Fruit fly (Drosophila melanogaster) whole organism, embryonic: ENCODE data around the gene CG1233.

ENCODE experiments used
- Bdp1 ChIP-seq: fragments of 200-800 bp; sonication (Bioruptor generic); optimal IDR thresholded peaks from 3 replicates; lab custom pipeline; 2016; ENCODE audit warnings: missing biosample characterization, missing genetic modification characterization
- Bgb ChIP-seq: fragments of 200-800 bp; sonication (Bioruptor generic); IDR thresholded peaks from 2 replicates; pipeline ENCODE4 v1.3.6; 2022; ENCODE audit warnings: missing biosample characterization, missing genetic modification characterization; ENCODE audit not compliant: partially characterized antibody
- BtbVII ChIP-seq: fragments of 200-800 bp; sonication (Bioruptor generic); optimal IDR thresholded peaks from 3 replicates; lab custom pipeline; 2017; ENCODE audit warnings: missing biosample characterization, mild to moderate bottlenecking, missing genetic modification characterization
- CG11247 ChIP-seq: fragments of 200-800 bp; sonication (Bioruptor generic); IDR thresholded peaks from 2 replicates; pipeline ENCODE4 v1.3.6; 2022; ENCODE audit warnings: missing biosample characterization, missing genetic modification characterization
- CG11456 ChIP-seq: fragments of 200-800 bp; sonication (Bioruptor generic); IDR thresholded peaks from 3 replicates; pipeline ENCODE4 v1.3.6; 2022; ENCODE audit warnings: missing biosample characterization, missing genetic modification characterization
- CG11504 ChIP-seq: fragments of 200-800 bp; sonication (Bioruptor generic); optimal IDR thresholded peaks from 3 replicates; lab custom pipeline; 2019; ENCODE audit warnings: missing biosample characterization, mild to moderate bottlenecking, missing genetic modification characterization, moderate library complexity
- CG11695 ChIP-seq: fragments of 200-800 bp; sonication (Bioruptor generic); IDR thresholded peaks from 3 replicates; pipeline ENCODE4 v1.3.6; 2022; ENCODE audit warnings: missing biosample characterization, missing genetic modification characterization
- CG12071 ChIP-seq: fragments of 200-800 bp; sonication (Bioruptor generic); optimal IDR thresholded peaks from 3 replicates; lab custom pipeline; 2018; ENCODE audit warnings: missing biosample characterization, mild to moderate bottlenecking, missing genetic modification characterization
- CG12659 ChIP-seq: fragments of 200-800 bp; sonication (Bioruptor generic); optimal IDR thresholded peaks from 3 replicates; lab custom pipeline; 2017; ENCODE audit warnings: mild to moderate bottlenecking, missing biosample characterization, missing genetic modification reagents, missing genetic modification characterization
- CG14014 ChIP-seq: fragments of 200-800 bp; sonication (Bioruptor generic); IDR thresholded peaks from 2 replicates; pipeline ENCODE4 v1.3.6; 2022; ENCODE audit warnings: missing biosample characterization, missing genetic modification characterization
- CG14710 ChIP-seq: fragments of 200-800 bp; sonication (Bioruptor generic); optimal IDR thresholded peaks from 3 replicates; lab custom pipeline; 2019; ENCODE audit warnings: missing biosample characterization, mild to moderate bottlenecking, missing genetic modification characterization, moderate library complexity
- CG15479 ChIP-seq: fragments of 200-800 bp; sonication (Bioruptor generic); optimal IDR thresholded peaks from 3 replicates; lab custom pipeline; 2019; ENCODE audit warnings: missing biosample characterization, mild to moderate bottlenecking, missing genetic modification characterization, moderate library complexity
- CG15514 ChIP-seq: fragments of 200-800 bp; sonication (Bioruptor generic); optimal IDR thresholded peaks from 3 replicates; lab custom pipeline; 2017; ENCODE audit warnings: missing biosample characterization, missing genetic modification characterization, mild to moderate bottlenecking, moderate library complexity, missing genetic modification reagents
- CG16813 ChIP-seq: fragments of 200-800 bp; sonication (Bioruptor generic); IDR thresholded peaks from 3 replicates; pipeline ENCODE4 v1.3.6; 2022; ENCODE audit warnings: missing biosample characterization, missing genetic modification characterization; ENCODE audit not compliant: partially characterized antibody
- CG18476 ChIP-seq: fragments of 200-800 bp; sonication (Bioruptor generic); optimal IDR thresholded peaks from 2 replicates; lab custom pipeline; 2016; ENCODE audit warnings: missing biosample characterization, mild to moderate bottlenecking, missing genetic modification characterization
- CG18619 ChIP-seq: fragments of 200-800 bp; sonication (Bioruptor generic); optimal IDR thresholded peaks from 3 replicates; lab custom pipeline; 2017; ENCODE audit warnings: missing biosample characterization, mild to moderate bottlenecking, missing genetic modification characterization
- CG2120 ChIP-seq: fragments of 200-800 bp; sonication (Bioruptor generic); optimal IDR thresholded peaks from 3 replicates; lab custom pipeline; 2016; ENCODE audit warnings: missing biosample characterization, missing genetic modification characterization
- CG31224 ChIP-seq: fragments of 200-800 bp; sonication (Bioruptor generic); IDR thresholded peaks from 2 replicates; pipeline ENCODE4 v1.3.6; 2022; ENCODE audit warnings: missing biosample characterization, missing genetic modification characterization
- CG6654 ChIP-seq: fragments of 200-800 bp; sonication (Bioruptor generic); optimal IDR thresholded peaks from 2 replicates; lab custom pipeline; 2017; ENCODE audit warnings: missing biosample characterization, mild to moderate bottlenecking, missing genetic modification characterization
- CoRest ChIP-seq: fragments of 200-800 bp; sonication (Bioruptor generic); optimal IDR thresholded peaks from 3 replicates; lab custom pipeline; 2018; ENCODE audit warnings: missing biosample characterization, mild to moderate bottlenecking, missing genetic modification characterization, moderate library complexity
- Doc3 ChIP-seq: fragments of 200-800 bp; sonication (Bioruptor generic); IDR thresholded peaks from 3 replicates; pipeline ENCODE4 v1.3.6; 2022; ENCODE audit warnings: missing biosample characterization, missing genetic modification characterization; ENCODE audit not compliant: partially characterized antibody
- Ets65A ChIP-seq: fragments of 200-800 bp; sonication (Bioruptor generic); peaks from one replicate; lab custom pipeline; 2016; ENCODE audit warnings: missing biosample characterization, missing genetic modification characterization
- Ets97D ChIP-seq: fragments of 200-800 bp; sonication (Bioruptor generic); optimal IDR thresholded peaks from 3 replicates; lab custom pipeline; 2016; ENCODE audit warnings: missing biosample characterization, missing genetic modification characterization
- Gsc ChIP-seq: fragments of 200-800 bp; sonication (Bioruptor generic); IDR thresholded peaks from 2 replicates; pipeline ENCODE4 v1.3.6; 2022; ENCODE audit warnings: missing biosample characterization, missing genetic modification characterization
- HmgZ ChIP-seq: fragments of 200-800 bp; sonication (Bioruptor generic); optimal IDR thresholded peaks from 2 replicates; lab custom pipeline; 2018; ENCODE audit warnings: missing biosample characterization, mild to moderate bottlenecking, missing genetic modification characterization
- Hmr ChIP-seq: fragments of 200-800 bp; sonication (Bioruptor generic); optimal IDR thresholded peaks from 3 replicates; lab custom pipeline; 2017; ENCODE audit warnings: mild to moderate bottlenecking, missing biosample characterization, missing genetic modification reagents, missing genetic modification characterization
- Hmx ChIP-seq: fragments of 200-800 bp; sonication (Bioruptor generic); optimal IDR thresholded peaks from 2 replicates; lab custom pipeline; 2016; ENCODE audit warnings: missing biosample characterization, missing genetic modification characterization
- MBD-R2 ChIP-seq: fragments of 200-800 bp; sonication (Bioruptor generic); IDR thresholded peaks from 2 replicates; pipeline ENCODE4 v1.3.6; 2022; ENCODE audit warnings: missing biosample characterization, missing genetic modification characterization
- Myb ChIP-seq: fragments of 200-800 bp; sonication (Bioruptor generic); optimal IDR thresholded peaks from 2 replicates; lab custom pipeline; 2016; ENCODE audit warnings: missing biosample characterization, missing genetic modification characterization
- PHDP ChIP-seq: fragments of 200-800 bp; sonication (Bioruptor generic); optimal IDR thresholded peaks from 3 replicates; lab custom pipeline; 2018; ENCODE audit warnings: missing biosample characterization, mild to moderate bottlenecking, missing genetic modification characterization, moderate library complexity
- aop ChIP-seq: fragments of 200-800 bp; sonication (Bioruptor generic); IDR thresholded peaks from 2 replicates; pipeline ENCODE4 v1.3.6; 2022; ENCODE audit warnings: missing biosample characterization, missing genetic modification characterization
- ara ChIP-seq: fragments of 200-800 bp; sonication (Bioruptor generic); IDR thresholded peaks from 2 replicates; pipeline ENCODE4 v1.3.6; 2022; ENCODE audit warnings: missing biosample characterization, missing genetic modification characterization
- ato ChIP-seq: fragments of 200-800 bp; sonication (Bioruptor generic); IDR thresholded peaks from 2 replicates; pipeline ENCODE4 v1.3.6; 2022; ENCODE audit warnings: missing biosample characterization, missing genetic modification characterization; ENCODE audit not compliant: partially characterized antibody
- cwo ChIP-seq: fragments of 200-800 bp; sonication (Bioruptor generic); optimal IDR thresholded peaks from 3 replicates; lab custom pipeline; 2017; ENCODE audit warnings: missing biosample characterization, missing genetic modification characterization, mild to moderate bottlenecking, moderate library complexity, missing genetic modification reagents
- dysf ChIP-seq: fragments of 200-800 bp; sonication (Bioruptor generic); IDR thresholded peaks from 3 replicates; pipeline ENCODE4 v1.3.6; 2022; ENCODE audit warnings: missing biosample characterization, missing genetic modification characterization
- en ChIP-seq: fragments of 200-800 bp; sonication (Bioruptor generic); optimal IDR thresholded peaks from 2 replicates; lab custom pipeline; 2016; ENCODE audit warnings: missing biosample characterization, missing genetic modification characterization
- gfzf ChIP-seq: fragments of 200-800 bp; sonication (Bioruptor generic); optimal IDR thresholded peaks from 2 replicates; lab custom pipeline; 2016; ENCODE audit warnings: missing biosample characterization, mild to moderate bottlenecking, missing genetic modification characterization, moderate library complexity
- grn ChIP-seq: fragments of 200-800 bp; sonication (Bioruptor generic); optimal IDR thresholded peaks from 3 replicates; lab custom pipeline; 2017; ENCODE audit warnings: missing biosample characterization, missing genetic modification characterization
- her ChIP-seq: fragments of 200-800 bp; sonication (Bioruptor generic); optimal IDR thresholded peaks from 2 replicates; lab custom pipeline; 2016; ENCODE audit warnings: missing biosample characterization, missing genetic modification characterization
- jigr1 ChIP-seq: fragments of 200-800 bp; sonication (Bioruptor generic); IDR thresholded peaks from 3 replicates; pipeline ENCODE4 v1.3.6; 2022; ENCODE audit warnings: missing biosample characterization, missing genetic modification characterization
- ken ChIP-seq: fragments of 200-800 bp; sonication (Bioruptor generic); IDR thresholded peaks from 3 replicates; pipeline ENCODE4 v1.3.6; 2022; ENCODE audit warnings: missing biosample characterization, missing genetic modification characterization
- knrl ChIP-seq: fragments of 200-800 bp; sonication (Bioruptor generic); IDR thresholded peaks from 3 replicates; pipeline ENCODE4 v1.3.6; 2022; ENCODE audit warnings: missing biosample characterization, missing genetic modification characterization; ENCODE audit not compliant: partially characterized antibody
- lab ChIP-seq: fragments of 200-800 bp; sonication (Bioruptor generic); optimal IDR thresholded peaks from 3 replicates; lab custom pipeline; 2017; ENCODE audit warnings: missing biosample characterization, missing genetic modification characterization, mild to moderate bottlenecking, moderate library complexity, missing genetic modification reagents
- nerfin-2 ChIP-seq: fragments of 200-800 bp; sonication (Bioruptor generic); IDR thresholded peaks from 2 replicates; pipeline ENCODE4 v1.3.6; 2022; ENCODE audit warnings: missing biosample characterization, missing genetic modification characterization; ENCODE audit not compliant: partially characterized antibody
- sna ChIP-seq: fragments of 200-800 bp; sonication (Bioruptor generic); IDR thresholded peaks from 2 replicates; pipeline ENCODE4 v1.3.6; 2022; ENCODE audit warnings: missing biosample characterization, missing genetic modification characterization; ENCODE audit not compliant: partially characterized antibody
- sqz ChIP-seq: fragments of 200-800 bp; sonication (Bioruptor generic); optimal IDR thresholded peaks from 3 replicates; lab custom pipeline; 2018; ENCODE audit warnings: missing biosample characterization, mild to moderate bottlenecking, missing genetic modification characterization
- sug ChIP-seq: fragments of 200-800 bp; optimal IDR thresholded peaks from 2 replicates; lab custom pipeline; 2019; ENCODE audit warnings: missing biosample characterization, mild to moderate bottlenecking, missing genetic modification characterization, moderate library complexity
- tna ChIP-seq: fragments of 200-800 bp; sonication (Bioruptor generic); IDR thresholded peaks from 2 replicates; pipeline ENCODE4 v1.3.6; 2022; ENCODE audit warnings: missing biosample characterization, missing genetic modification characterization; ENCODE audit not compliant: partially characterized antibody
- tx ChIP-seq: fragments of 200-800 bp; sonication (Bioruptor generic); optimal IDR thresholded peaks from 2 replicates; lab custom pipeline; 2016; ENCODE audit warnings: missing biosample characterization, missing genetic modification characterization
- vnd ChIP-seq: fragments of 200-800 bp; sonication (Bioruptor generic); IDR thresholded peaks from 3 replicates; pipeline ENCODE4 v1.3.6; 2022; ENCODE audit warnings: missing biosample characterization, missing genetic modification characterization; ENCODE audit not compliant: partially characterized antibody

CG1233 gene

dm6 chr3L:324486-324885, 36.8 kb upstream of the CG1233 start, which contains the start of gene CG32344:
Gene CG32344, minus strand, starts transcription at chr3L:324720.
- TF ChIP-seq CG12659 (GFP tag; lab: Kevin White, UChicago) = peak; percentile 16
- peak; percentile 28 for TF ChIP-seq CoRest (tag; lab: Kevin White, UChicago)
- peak; percentile 15 for TF ChIP-seq PHDP (tag; lab: Kevin White, UChicago)
- no peak for TF ChIP-seq lab (GFP tag; lab: Kevin White, UChicago)
- peak; percentile 85 for TF ChIP-seq sqz (GFP tag; lab: Kevin White, UChicago)
- TF ChIP-seq BtbVII (GFP tag; lab: Kevin White, UChicago) = no peak
- TF ChIP-seq ken (GFP tag; lab: Robert Waterston, UW) = no peak
- no peak for TF ChIP-seq aop
- peak; percentile 42 for TF ChIP-seq Ets97D
- peak; percentile 57 for TF ChIP-seq HmgZ (tag; lab: Kevin White, UChicago)
- TF ChIP-seq CG2120 = peak; percentile 18
- peak; percentile 56; the same call in 2 of the 3 replicates for TF ChIP-seq Doc3 (GFP tag; lab: Robert Waterston, UW)
- no peak for TF ChIP-seq CG14014 (GFP tag; lab: Robert Waterston, UW)
- peak; percentile 83 for TF ChIP-seq gfzf (GFP tag; lab: Kevin White, UChicago)
- no peak for TF ChIP-seq CG11247 (GFP tag; lab: Robert Waterston, UW)
- TF ChIP-seq CG11695 (GFP tag; lab: Robert Waterston, UW) = no peak
- peak; percentile 34; the same call in 1 of the 3 replicates for TF ChIP-seq vnd (GFP tag; lab: Robert Waterston, UW)
- no peak for TF ChIP-seq dysf (GFP tag; lab: Robert Waterston, UW)
- TF ChIP-seq grn (GFP tag; lab: Kevin White, UChicago) = peak; percentile 40
- no peak for TF ChIP-seq CG18619
- peak; percentile 74 for TF ChIP-seq Bgb (GFP tag; lab: Robert Waterston, UW)
- TF ChIP-seq CG12071 (GFP tag; lab: Kevin White, UChicago) = no peak
- TF ChIP-seq CG11456 = no peak
- no peak for TF ChIP-seq Gsc (GFP tag; lab: Robert Waterston, UW)
- TF ChIP-seq her (GFP tag; lab: Kevin White, UChicago) = peak; percentile 21
- TF ChIP-seq CG15479 = no peak
- peak; percentile 27 for TF ChIP-seq sug (tag; lab: Kevin White, UChicago)
- peak; percentile 62; the same call in 1 of the 2 replicates for TF ChIP-seq MBD-R2 (GFP tag; lab: Robert Waterston, UW)
- TF ChIP-seq en = no peak
- TF ChIP-seq nerfin-2 (GFP tag; lab: Robert Waterston, UW) = peak; percentile 12; the same call in 1 of the 2 replicates
- TF ChIP-seq cwo (GFP tag; lab: Kevin White, UChicago) = peak; percentile 78
- no peak for TF ChIP-seq CG18476 (GFP tag; lab: Kevin White, UChicago)
- peak; percentile 56 for TF ChIP-seq Ets65A (GFP tag; lab: Kevin White, UChicago)
- TF ChIP-seq CG15514 (GFP tag; lab: Kevin White, UChicago) = peak; percentile 17
- peak; percentile 56; the same call in 2 of the 3 replicates for TF ChIP-seq knrl
- no peak for TF ChIP-seq Hmr (GFP tag; lab: Kevin White, UChicago)
- no peak for TF ChIP-seq Bdp1 (GFP tag; lab: Kevin White, UChicago)
- TF ChIP-seq CG31224 (GFP tag; lab: Robert Waterston, UW) = no peak
- TF ChIP-seq CG14710 = peak; percentile 44
- 0 out of 2 replicates have a peak, but pooled peaks have one; percentile 35 for TF ChIP-seq tna
- TF ChIP-seq CG6654 (GFP tag; lab: Kevin White, UChicago) = no peak
- TF ChIP-seq ato (GFP tag; lab: Robert Waterston, UW) = peak; percentile 29; the same call in 1 of the 2 replicates
- no peak for TF ChIP-seq Hmx (GFP tag; lab: Kevin White, UChicago)
- peak; percentile 66 for TF ChIP-seq CG16813 (GFP tag; lab: Robert Waterston, UW)
- peak; percentile 72 for TF ChIP-seq sna
- no peak for TF ChIP-seq CG11504 (tag; lab: Kevin White, UChicago)
- no peak for TF ChIP-seq tx
- no peak for TF ChIP-seq jigr1 (GFP tag; lab: Robert Waterston, UW)
- TF ChIP-seq ara = no peak
- TF ChIP-seq Myb (GFP tag; lab: Kevin White, UChicago) = peak; percentile 54
